Fruit fly (Drosophila melanogaster): ENCODE results near the gene CG46309.

The CG46309 gene

dm6 chr2L:16274100-16274499 lies 22.5 kb upstream of the CG46309 start:
- TF ChIP-seq Snoo (tag; optimal IDR thresholded peaks at IDR 0.05) (no peak), rn (GFP tag; IDR thresholded peaks at IDR 0.05) (no peak), CG8159 (tag; optimal IDR thresholded peaks at IDR 0.05) (no peak), CG32121 (GFP tag; IDR thresholded peaks at IDR 0.05) (peak; percentile 62), CG10348 (GFP tag; IDR thresholded peaks at IDR 0.05) (no peak), CG9948 (tag; optimal IDR thresholded peaks at IDR 0.05) (no peak), CG8301 (tag; optimal IDR thresholded peaks at IDR 0.05) (no peak), EcR (GFP tag; optimal IDR thresholded peaks at IDR 0.05) (peak; percentile 75), fd96Ca (GFP tag; IDR thresholded peaks at IDR 0.05) (peak; percentile 46; the same call in 1 of the 3 replicates), Pif1B (GFP tag; optimal IDR thresholded peaks at IDR 0.05) (peak; percentile 21), CG17806 (tag; optimal IDR thresholded peaks at IDR 0.05) (no peak), CG15710 (tag; optimal IDR thresholded peaks at IDR 0.05) (no peak), CG4496 (GFP tag; IDR thresholded peaks at IDR 0.05) (peak; percentile 44; the same call in 2 of the 3 replicates), CG14655 (GFP tag; optimal IDR thresholded peaks at IDR 0.05) (no peak), CG13204 (GFP tag; optimal IDR thresholded peaks at IDR 0.05) (no peak), D1 (tag; optimal IDR thresholded peaks at IDR 0.05) (no peak), CG12605 (GFP tag; IDR thresholded peaks at IDR 0.05) (no peak), CG34367 (tag; optimal IDR thresholded peaks at IDR 0.05) (no peak), gl (tag; optimal IDR thresholded peaks at IDR 0.05) (no peak), Ets98B (GFP tag; IDR thresholded peaks at IDR 0.05) (no peak; the same call in 1 of the 2 replicates), Pif1A (GFP tag; optimal IDR thresholded peaks at IDR 0.05) (no peak)

- TF ChIP-seq CG4496 (GFP tag; IDR thresholded peaks at IDR 0.05), result no peak
- no peak for TF ChIP-seq EcR (GFP tag; optimal IDR thresholded peaks at IDR 0.05)
- no peak for TF ChIP-seq CG14655 (GFP tag; optimal IDR thresholded peaks at IDR 0.05)
Observed at dm6 chr2L:16273439-16273838, 21.9 kb upstream of the CG46309 start.

dm6 chr2L:16272730-16273129 lies 21.1 kb upstream of the CG46309 start:
- TF ChIP-seq D1 (tag; optimal IDR thresholded peaks at IDR 0.05) (no peak), CG8301 (tag; optimal IDR thresholded peaks at IDR 0.05) (no peak), Pif1B (GFP tag; optimal IDR thresholded peaks at IDR 0.05) (no peak), fd96Ca (GFP tag; IDR thresholded peaks at IDR 0.05) (no peak), CG12605 (GFP tag; IDR thresholded peaks at IDR 0.05) (no peak), CG13204 (GFP tag; optimal IDR thresholded peaks at IDR 0.05) (no peak), rn (GFP tag; IDR thresholded peaks at IDR 0.05) (no peak), Ets98B (GFP tag; IDR thresholded peaks at IDR 0.05) (no peak), EcR (GFP tag; optimal IDR thresholded peaks at IDR 0.05) (no peak), CG10348 (GFP tag; IDR thresholded peaks at IDR 0.05) (no peak), CG14655 (GFP tag; optimal IDR thresholded peaks at IDR 0.05) (no peak), gl (tag; optimal IDR thresholded peaks at IDR 0.05) (no peak)

dm6 chr2L:16271486-16271806 lies 19.9 kb upstream of the CG46309 start:
- TF ChIP-seq Pif1B (GFP tag; optimal IDR thresholded peaks at IDR 0.05) (no peak), CG12605 (GFP tag; IDR thresholded peaks at IDR 0.05) (no peak), Ets98B (GFP tag; IDR thresholded peaks at IDR 0.05) (no peak), CG32121 (GFP tag; IDR thresholded peaks at IDR 0.05) (no peak), CG9948 (tag; optimal IDR thresholded peaks at IDR 0.05) (no peak), CG8159 (tag; optimal IDR thresholded peaks at IDR 0.05) (no peak), Snoo (tag; optimal IDR thresholded peaks at IDR 0.05) (no peak), Pif1A (GFP tag; optimal IDR thresholded peaks at IDR 0.05) (no peak), EcR (GFP tag; optimal IDR thresholded peaks at IDR 0.05) (peak; percentile 62), CG13204 (GFP tag; optimal IDR thresholded peaks at IDR 0.05) (peak; percentile 57), CG17806 (tag; optimal IDR thresholded peaks at IDR 0.05) (no peak), fd96Ca (GFP tag; IDR thresholded peaks at IDR 0.05) (no peak), rn (GFP tag; IDR thresholded peaks at IDR 0.05) (no peak), CG34367 (tag; optimal IDR thresholded peaks at IDR 0.05) (no peak), gl (tag; optimal IDR thresholded peaks at IDR 0.05) (no peak)

dm6 chr2L:16270667-16271485 lies 19.3 kb upstream of the CG46309 start:
- peak; percentile 59 for TF ChIP-seq CG8301 (tag; optimal IDR thresholded peaks at IDR 0.05)
- TF ChIP-seq CG17806 (tag; optimal IDR thresholded peaks at IDR 0.05), result no peak
- peak; percentile 44 for TF ChIP-seq CG14655 (GFP tag; optimal IDR thresholded peaks at IDR 0.05)
- peak; percentile 7 for TF ChIP-seq Pif1A (GFP tag; optimal IDR thresholded peaks at IDR 0.05)

dm6 chr2L:16269232-16270134 lies 17.9 kb upstream of the CG46309 start:
- TF ChIP-seq Pif1B (GFP tag; optimal IDR thresholded peaks at IDR 0.05) (no peak), CG8301 (tag; optimal IDR thresholded peaks at IDR 0.05) (peak; percentile 26), CG4496 (GFP tag; IDR thresholded peaks at IDR 0.05) (no peak), rn (GFP tag; IDR thresholded peaks at IDR 0.05) (no peak), EcR (GFP tag; optimal IDR thresholded peaks at IDR 0.05) (peak; percentile 82), CG15710 (tag; optimal IDR thresholded peaks at IDR 0.05) (peak; percentile 32), Ets98B (GFP tag; IDR thresholded peaks at IDR 0.05) (no peak), CG13204 (GFP tag; optimal IDR thresholded peaks at IDR 0.05) (peak; percentile 55), CG12605 (GFP tag; IDR thresholded peaks at IDR 0.05) (no peak), CG17806 (tag; optimal IDR thresholded peaks at IDR 0.05) (no peak), D1 (tag; optimal IDR thresholded peaks at IDR 0.05) (no peak), CG32121 (GFP tag; IDR thresholded peaks at IDR 0.05) (no peak), CG34367 (tag; optimal IDR thresholded peaks at IDR 0.05) (peak; percentile 49), fd96Ca (GFP tag; IDR thresholded peaks at IDR 0.05) (no peak), CG10348 (GFP tag; IDR thresholded peaks at IDR 0.05) (no peak), CG8159 (tag; optimal IDR thresholded peaks at IDR 0.05) (peak; percentile 55), CG9948 (tag; optimal IDR thresholded peaks at IDR 0.05) (no peak), Snoo (tag; optimal IDR thresholded peaks at IDR 0.05) (peak; percentile 83), gl (tag; optimal IDR thresholded peaks at IDR 0.05) (peak; percentile 74), CG14655 (GFP tag; optimal IDR thresholded peaks at IDR 0.05) (peak; percentile 61), Pif1A (GFP tag; optimal IDR thresholded peaks at IDR 0.05) (peak; percentile 21)

Data from whole organism, pupa.